Fruit fly (Drosophila melanogaster) whole organism, embryonic: Measurements from ENCODE around the gene CG7728.

Experiments used
- ATbp ChIP-seq: fragments of 200-800 bp; sonication (Bioruptor generic); optimal IDR thresholded peaks from 2 replicates; lab custom pipeline; 2017; ENCODE audit warnings: missing biosample characterization, mild to moderate bottlenecking, missing genetic modification characterization, missing genetic modification reagents
- Atf6 ChIP-seq: fragments of 200-800 bp; sonication (Bioruptor generic); IDR thresholded peaks from 2 replicates; pipeline ENCODE4 v1.3.6; 2022; ENCODE audit warnings: missing biosample characterization, missing genetic modification characterization
- CG10654 ChIP-seq: fragments of 200-800 bp; sonication (Bioruptor generic); optimal IDR thresholded peaks from 2 replicates; lab custom pipeline; 2016; ENCODE audit warnings: missing biosample characterization, missing genetic modification characterization
- CG12744 ChIP-seq: fragments of 200-800 bp; sonication (Bioruptor generic); optimal IDR thresholded peaks from 2 replicates; lab custom pipeline; 2016; ENCODE audit warnings: missing biosample characterization, missing genetic modification characterization
- CG15269 ChIP-seq: fragments of 200-800 bp; sonication (Bioruptor generic); optimal IDR thresholded peaks from 2 replicates; lab custom pipeline; 2018; ENCODE audit warnings: missing biosample characterization, mild to moderate bottlenecking, missing genetic modification characterization, moderate library complexity
- CG17186 ChIP-seq: fragments of 200-800 bp; sonication (Bioruptor generic); optimal IDR thresholded peaks from 3 replicates; lab custom pipeline; 2017; ENCODE audit warnings: missing biosample characterization, missing genetic modification reagents, missing genetic modification characterization
- CG17328 ChIP-seq: fragments of 200-800 bp; sonication (Bioruptor generic); IDR thresholded peaks from 2 replicates; pipeline ENCODE4 v1.3.6; 2022; ENCODE audit warnings: missing biosample characterization, missing genetic modification characterization
- CG17359 ChIP-seq: fragments of 200-800 bp; sonication (Bioruptor generic); optimal IDR thresholded peaks from 3 replicates; lab custom pipeline; 2018; ENCODE audit warnings: missing biosample characterization, mild to moderate bottlenecking, missing genetic modification characterization, moderate library complexity
- CG17568 ChIP-seq: fragments of 200-800 bp; sonication (Bioruptor generic); optimal IDR thresholded peaks from 2 replicates; lab custom pipeline; 2018; ENCODE audit warnings: missing biosample characterization, mild to moderate bottlenecking, missing genetic modification characterization, moderate library complexity
- CG1792 ChIP-seq: fragments of 200-800 bp; sonication (Bioruptor generic); optimal IDR thresholded peaks from 2 replicates; lab custom pipeline; 2016; ENCODE audit warnings: missing biosample characterization, missing genetic modification characterization
- CG2199 ChIP-seq: fragments of 200-800 bp; sonication (Bioruptor generic); IDR thresholded peaks from 3 replicates; pipeline ENCODE4 v1.3.6; 2022; ENCODE audit warnings: missing biosample characterization, missing genetic modification characterization
- CG30020 ChIP-seq: fragments of 200-800 bp; optimal IDR thresholded peaks from 2 replicates; lab custom pipeline; 2019; ENCODE audit warnings: missing biosample characterization, mild to moderate bottlenecking, missing genetic modification characterization, moderate library complexity
- CG31365 ChIP-seq: fragments of 200-800 bp; sonication (Bioruptor generic); optimal IDR thresholded peaks from 2 replicates; lab custom pipeline; 2018; ENCODE audit warnings: missing biosample characterization, mild to moderate bottlenecking, missing genetic modification characterization
- CG34376 ChIP-seq: fragments of 200-800 bp; sonication (Bioruptor generic); optimal IDR thresholded peaks from 2 replicates; lab custom pipeline; 2018; ENCODE audit warnings: missing biosample characterization, mild to moderate bottlenecking, missing genetic modification characterization
- CG34422 ChIP-seq: fragments of 200-800 bp; sonication (Bioruptor generic); IDR thresholded peaks from 3 replicates; pipeline ENCODE4 v1.3.6; 2022; ENCODE audit warnings: missing biosample characterization, missing genetic modification characterization
- CG7556 ChIP-seq: fragments of 200-800 bp; sonication (Bioruptor generic); optimal IDR thresholded peaks from 2 replicates; lab custom pipeline; 2017; ENCODE audit warnings: missing biosample characterization, mild to moderate bottlenecking, missing genetic modification characterization
- CG7786 ChIP-seq: fragments of 200-800 bp; sonication (Bioruptor generic); optimal IDR thresholded peaks from 2 replicates; lab custom pipeline; 2016; ENCODE audit warnings: missing biosample characterization, missing genetic modification characterization
- CG7928 ChIP-seq: fragments of 200-800 bp; sonication (Bioruptor generic); optimal IDR thresholded peaks from 2 replicates; lab custom pipeline; 2017; ENCODE audit warnings: missing biosample characterization, mild to moderate bottlenecking, missing genetic modification characterization
- CG9932 ChIP-seq: fragments of 200-800 bp; sonication (Bioruptor generic); IDR thresholded peaks from 2 replicates; pipeline ENCODE4 v1.3.6; 2022; ENCODE audit warnings: missing biosample characterization, missing genetic modification characterization
- CrebB ChIP-seq: fragments of 200-800 bp; sonication (Bioruptor generic); optimal IDR thresholded peaks from 3 replicates; lab custom pipeline; 2018; ENCODE audit warnings: missing biosample characterization, mild to moderate bottlenecking, missing genetic modification characterization
- Dad ChIP-seq: fragments of 200-800 bp; sonication (Bioruptor generic); optimal IDR thresholded peaks from 3 replicates; lab custom pipeline; 2016; ENCODE audit warnings: missing biosample characterization, missing genetic modification characterization
- Doc3 ChIP-seq: fragments of 200-800 bp; sonication (Bioruptor generic); IDR thresholded peaks from 3 replicates; pipeline ENCODE4 v1.3.6; 2022; ENCODE audit warnings: missing biosample characterization, missing genetic modification characterization; ENCODE audit not compliant: partially characterized antibody
- Dp ChIP-seq: fragments of 200-800 bp; sonication (Bioruptor generic); optimal IDR thresholded peaks from 2 replicates; lab custom pipeline; 2018; ENCODE audit warnings: missing biosample characterization, mild to moderate bottlenecking, missing genetic modification characterization, moderate library complexity
- Eip74EF ChIP-seq, 2 experiments: fragments of 200-800 bp in 1 of 2; fragments of >200 bp in 1 of 2; sonication (Bioruptor generic) in 1 of 2; optimal IDR thresholded peaks; 2 replicates each; lab custom pipeline; 2017 to 2019; ENCODE audit warnings: missing biosample characterization in 2 of 2, missing genetic modification characterization in 2 of 2, mild to moderate bottlenecking in 1 of 2, moderate library complexity in 1 of 2
- Hr3 ChIP-seq: fragments of 200-800 bp; sonication (Bioruptor generic); optimal IDR thresholded peaks from 3 replicates; lab custom pipeline; 2016; ENCODE audit warnings: missing biosample characterization, missing genetic modification characterization
- Lhr ChIP-seq: fragments of 200-800 bp; sonication (Bioruptor generic); optimal IDR thresholded peaks from 3 replicates; lab custom pipeline; 2017; ENCODE audit warnings: mild to moderate bottlenecking, missing biosample characterization, missing genetic modification reagents, missing genetic modification characterization
- MBD-R2 ChIP-seq: fragments of 200-800 bp; sonication (Bioruptor generic); IDR thresholded peaks from 2 replicates; pipeline ENCODE4 v1.3.6; 2022; ENCODE audit warnings: missing biosample characterization, missing genetic modification characterization
- Med ChIP-seq: fragments of 200-800 bp; sonication (Bioruptor generic); peaks from one replicate; lab custom pipeline; 2016; ENCODE audit warnings: missing biosample characterization, missing genetic modification characterization, mild to moderate bottlenecking, inconsistent platforms, moderate library complexity
- Poxn ChIP-seq: fragments of 200-800 bp; sonication (Bioruptor generic); IDR thresholded peaks from 2 replicates; pipeline ENCODE4 v1.3.6; 2022; ENCODE audit warnings: missing biosample characterization, missing genetic modification characterization
- Ravus ChIP-seq: fragments of 200-800 bp; sonication (Bioruptor generic); IDR thresholded peaks from 2 replicates; pipeline ENCODE4 v1.3.6; 2022; ENCODE audit warnings: missing biosample characterization, missing genetic modification characterization
- Sry-δ ChIP-seq: fragments of 200-800 bp; sonication (Bioruptor generic); optimal IDR thresholded peaks from 2 replicates; lab custom pipeline; 2016; ENCODE audit warnings: missing biosample characterization, missing genetic modification characterization
- Taf1 ChIP-seq: fragments of 200-800 bp; sonication (Bioruptor generic); IDR thresholded peaks from 2 replicates; pipeline ENCODE4 v1.3.6; 2022; ENCODE audit warnings: missing biosample characterization, missing genetic modification characterization
- Xbp1 ChIP-seq: fragments of 200-800 bp; sonication (Bioruptor generic); optimal IDR thresholded peaks from 3 replicates; lab custom pipeline; 2016; ENCODE audit warnings: missing biosample characterization, mild to moderate bottlenecking, missing genetic modification characterization
- YL-1 ChIP-seq: fragments of 200-800 bp; sonication (Bioruptor generic); optimal IDR thresholded peaks from 3 replicates; lab custom pipeline; 2017; ENCODE audit warnings: missing biosample characterization, mild to moderate bottlenecking, missing genetic modification characterization
- aop ChIP-seq: fragments of 200-800 bp; sonication (Bioruptor generic); IDR thresholded peaks from 2 replicates; pipeline ENCODE4 v1.3.6; 2022; ENCODE audit warnings: missing biosample characterization, missing genetic modification characterization
- bowl ChIP-seq: fragments of 200-800 bp; sonication (Bioruptor generic); IDR thresholded peaks from 2 replicates; pipeline ENCODE4 v1.3.6; 2022; ENCODE audit warnings: missing biosample characterization, missing genetic modification characterization
- btn ChIP-seq: fragments of 200-800 bp; sonication (Bioruptor generic); optimal IDR thresholded peaks from 2 replicates; lab custom pipeline; 2016; ENCODE audit warnings: missing biosample characterization, missing genetic modification characterization
- esg ChIP-seq: fragments of 200-800 bp; sonication (Bioruptor generic); conservative IDR thresholded peaks from 2 replicates; pipeline ENCODE4 v1.3.6; 2022; ENCODE audit warnings: missing biosample characterization, missing genetic modification characterization
- fd3F ChIP-seq: fragments of 200-800 bp; sonication (Bioruptor generic); optimal IDR thresholded peaks from 2 replicates; lab custom pipeline; 2018; ENCODE audit warnings: missing biosample characterization, mild to moderate bottlenecking, missing genetic modification characterization, moderate library complexity
- gfzf ChIP-seq: fragments of 200-800 bp; sonication (Bioruptor generic); optimal IDR thresholded peaks from 2 replicates; lab custom pipeline; 2016; ENCODE audit warnings: missing biosample characterization, mild to moderate bottlenecking, missing genetic modification characterization, moderate library complexity
- luna ChIP-seq: fragments of 200-800 bp; sonication (Bioruptor generic); optimal IDR thresholded peaks from 2 replicates; lab custom pipeline; 2016; ENCODE audit warnings: missing biosample characterization, missing genetic modification characterization
- nmo ChIP-seq: fragments of 200-800 bp; sonication (Bioruptor generic); optimal IDR thresholded peaks from 2 replicates; lab custom pipeline; 2018; ENCODE audit warnings: missing biosample characterization, mild to moderate bottlenecking, missing genetic modification characterization, moderate library complexity
- pnt ChIP-seq: fragments of 200-800 bp; sonication (Bioruptor generic); optimal IDR thresholded peaks from 3 replicates; lab custom pipeline; 2016; ENCODE audit warnings: missing biosample characterization, missing genetic modification characterization
- repo ChIP-seq: fragments of 200-800 bp; sonication (Bioruptor generic); optimal IDR thresholded peaks from 2 replicates; lab custom pipeline; 2016; ENCODE audit warnings: missing biosample characterization, missing genetic modification characterization
- slp2 ChIP-seq: fragments of 200-800 bp; sonication (Bioruptor generic); optimal IDR thresholded peaks from 2 replicates; lab custom pipeline; 2016; ENCODE audit warnings: missing biosample characterization, missing genetic modification characterization
- sna ChIP-seq: fragments of 200-800 bp; sonication (Bioruptor generic); IDR thresholded peaks from 2 replicates; pipeline ENCODE4 v1.3.6; 2022; ENCODE audit warnings: missing biosample characterization, missing genetic modification characterization; ENCODE audit not compliant: partially characterized antibody
- toy ChIP-seq: fragments of 200-800 bp; sonication (Bioruptor generic); IDR thresholded peaks from 2 replicates; pipeline ENCODE4 v1.3.6; 2022; ENCODE audit warnings: missing biosample characterization, missing genetic modification characterization
- trem ChIP-seq: fragments of 200-800 bp; optimal IDR thresholded peaks from 3 replicates; lab custom pipeline; 2019; ENCODE audit warnings: missing biosample characterization, mild to moderate bottlenecking, missing genetic modification characterization, moderate library complexity
- unpg ChIP-seq: fragments of 200-800 bp; sonication (Bioruptor generic); optimal IDR thresholded peaks from 3 replicates; lab custom pipeline; 2018; ENCODE audit warnings: missing biosample characterization, mild to moderate bottlenecking, missing genetic modification characterization, moderate library complexity

CG7728 gene

DNA sequence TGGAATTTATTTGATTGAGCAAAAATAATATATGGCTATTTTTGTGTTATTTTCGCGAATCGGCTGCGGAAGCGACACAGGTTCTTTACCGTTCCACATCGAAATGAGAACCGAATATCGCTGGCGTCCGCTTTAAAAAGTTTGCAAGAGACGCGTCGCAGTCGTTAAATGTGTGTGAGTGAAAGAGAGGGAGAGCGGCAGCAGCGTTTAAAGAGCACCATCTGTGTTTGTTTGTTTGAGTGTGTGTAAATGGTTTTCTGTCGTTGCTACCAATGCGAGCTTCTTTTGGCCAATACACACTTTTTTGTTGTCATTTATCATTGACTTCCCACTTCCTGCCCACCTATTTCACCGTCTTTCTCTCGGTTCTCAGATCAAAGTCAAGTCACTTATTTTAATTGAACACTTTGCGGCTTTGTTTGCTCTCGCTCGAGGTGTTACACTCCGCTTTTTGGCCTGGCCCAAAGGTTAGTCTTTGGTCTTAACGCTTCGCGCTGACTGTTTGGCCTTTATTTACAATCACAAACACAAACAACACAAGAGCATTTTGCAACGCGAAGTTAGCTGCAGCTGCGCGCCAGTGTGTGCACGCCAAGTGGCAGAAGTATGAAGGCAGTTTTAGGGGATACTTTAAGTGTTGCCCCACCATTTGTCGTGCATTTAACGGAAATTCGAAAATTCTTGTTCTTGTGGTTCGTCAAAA is 4.2 kb upstream of the CG7728 start, which contains the start of gene CG3764 (continued):
- TF ChIP-seq CG17568 (GFP tag; lab: Kevin White, UChicago) = peak; percentile 82
- peak; percentile 95 for TF ChIP-seq CG34376
- peak; percentile 83 for TF ChIP-seq CG34422 (GFP tag; lab: Robert Waterston, UW)
- peak; percentile 44 for TF ChIP-seq CG7786
- TF ChIP-seq CG12744 = peak; percentile 20
- peak; percentile 91 for TF ChIP-seq CG17186
- TF ChIP-seq ATbp = peak; percentile 91
- TF ChIP-seq CG30020 = peak; percentile 50
- peak; percentile 81 for TF ChIP-seq repo (GFP tag; lab: Kevin White, UChicago)
- TF ChIP-seq CG1792 (GFP tag; lab: Kevin White, UChicago) = peak; percentile 53
- peak; percentile 33; the same call in 1 of the 2 replicates for TF ChIP-seq CG9932
- TF ChIP-seq CG7556 (GFP tag; lab: Kevin White, UChicago) = peak; percentile 59
- TF ChIP-seq CG15269 (tag; lab: Kevin White, UChicago) = peak; percentile 73
- TF ChIP-seq CrebB = peak; percentile 88
- peak; percentile 91 for TF ChIP-seq Lhr
- TF ChIP-seq trem = peak; percentile 85
- TF ChIP-seq CG17328 (GFP tag; lab: Robert Waterston, UW) = peak; percentile 76
- peak; percentile 98 for TF ChIP-seq Med
- peak; percentile 76 for TF ChIP-seq CG31365
- no peak for TF ChIP-seq Hr3 (GFP tag; lab: Kevin White, UChicago)
- TF ChIP-seq Atf6 (GFP tag; lab: Robert Waterston, UW) = 0 out of 2 replicates have a peak, but pooled peaks have one; percentile 53
- TF ChIP-seq Eip74EF (GFP tag; optimal IDR thresholded peaks at IDR 0.05; lab: Kevin White, UChicago) = peak in 1 of 2 experiments; percentile 96
- TF ChIP-seq CG17359 (tag; lab: Kevin White, UChicago) = peak; percentile 86
- TF ChIP-seq Dad = peak; percentile 75
- TF ChIP-seq toy (GFP tag; lab: Robert Waterston, UW) = no peak
- TF ChIP-seq Sry-δ (GFP tag; lab: Kevin White, UChicago) = peak; percentile 64
- no peak for TF ChIP-seq CG2199 (GFP tag; lab: Robert Waterston, UW)
- TF ChIP-seq gfzf (GFP tag; lab: Kevin White, UChicago) = peak; percentile 72
- peak; percentile 56 for TF ChIP-seq fd3F (GFP tag; lab: Kevin White, UChicago)
- peak; percentile 70 for TF ChIP-seq nmo (GFP tag; lab: Kevin White, UChicago)
- TF ChIP-seq luna (GFP tag; lab: Kevin White, UChicago) = no peak
- TF ChIP-seq Poxn (GFP tag; lab: Robert Waterston, UW) = no peak
- peak; percentile 60 for TF ChIP-seq pnt
- peak; percentile 77 for TF ChIP-seq btn (GFP tag; lab: Kevin White, UChicago)
- peak; percentile 67 for TF ChIP-seq CG10654 (GFP tag; lab: Kevin White, UChicago)
- TF ChIP-seq Taf1 (GFP tag; lab: Robert Waterston, UW) = no peak
- no peak for TF ChIP-seq esg
- TF ChIP-seq CG7928 = peak; percentile 50
- TF ChIP-seq Dp (GFP tag; lab: Kevin White, UChicago) = peak; percentile 77
- no peak for TF ChIP-seq sna
- TF ChIP-seq unpg (GFP tag; lab: Kevin White, UChicago) = peak; percentile 63
- TF ChIP-seq Doc3 (GFP tag; lab: Robert Waterston, UW) = no peak
- TF ChIP-seq aop = peak; percentile 55; the same call in 1 of the 2 replicates
- TF ChIP-seq YL-1 (GFP tag; lab: Kevin White, UChicago) = peak; percentile 96
- peak; percentile 58; the same call in 1 of the 2 replicates for TF ChIP-seq MBD-R2 (GFP tag; lab: Robert Waterston, UW)
- TF ChIP-seq Xbp1 (GFP tag; lab: Kevin White, UChicago) = peak; percentile 56
- peak; percentile 59 for TF ChIP-seq slp2 (GFP tag; lab: Kevin White, UChicago)
- TF ChIP-seq Ravus (GFP tag; lab: Robert Waterston, UW) = no peak
- peak; percentile 6; the same call in 1 of the 2 replicates for TF ChIP-seq bowl (GFP tag; lab: Robert Waterston, UW)
